Fruit fly (Drosophila melanogaster): Measurements from ENCODE around the gene Idi.

Gene Idi

DNA sequence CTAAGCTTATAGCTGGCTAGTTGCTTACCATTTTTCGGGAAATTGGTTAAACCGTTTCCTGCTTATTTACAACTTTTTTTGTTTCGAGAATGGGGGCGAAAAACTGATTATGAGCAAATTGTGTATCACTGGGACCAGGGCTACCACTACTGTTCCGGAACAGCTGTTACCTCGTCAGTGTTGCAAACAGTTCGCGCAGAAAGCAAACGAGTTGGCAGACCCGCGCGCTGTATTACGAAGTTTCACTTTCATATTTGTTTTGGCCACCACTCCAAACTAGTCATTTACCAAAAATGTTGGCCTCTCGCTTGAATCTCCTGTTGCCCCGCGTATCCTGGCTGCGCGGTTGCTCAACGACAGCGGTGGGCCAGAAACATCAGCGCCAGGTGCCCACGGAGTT, at the start of gene Idi, which contains the start of gene AP-2sigma:
Gene Idi (plus strand): TSS at position 204 of the 400 bp plus-strand sequence.
Gene AP-2sigma (minus strand): TSS at position 153 of the 400 bp plus-strand sequence.
- TF ChIP-seq CG33017 (tag; optimal IDR thresholded peaks at IDR 0.05) (peak; percentile 11), Crg-1 (GFP tag; optimal IDR thresholded peaks at IDR 0.05) (peak; percentile 65), CG12768 (GFP tag; optimal IDR thresholded peaks at IDR 0.05) (peak; percentile 22), Mnt (GFP tag; optimal IDR thresholded peaks at IDR 0.05) (peak; percentile 55), ovo (GFP tag; optimal IDR thresholded peaks at IDR 0.05) (no peak), tj (GFP tag; optimal IDR thresholded peaks at IDR 0.05) (peak; percentile 26), Hr96 (GFP tag; optimal IDR thresholded peaks at IDR 0.05) (no peak), pad (GFP tag; optimal IDR thresholded peaks at IDR 0.05) (peak; percentile 58), CG14711 (tag; optimal IDR thresholded peaks at IDR 0.05) (peak; percentile 26), CG5204 (GFP tag; optimal IDR thresholded peaks at IDR 0.05) (no peak), CG7045 (GFP tag; optimal IDR thresholded peaks at IDR 0.05) (peak; percentile 28), cnc (optimal IDR thresholded peaks at IDR 0.05) (no peak), CG7101 (tag; optimal IDR thresholded peaks at IDR 0.05) (peak; percentile 51), cic (GFP tag; optimal IDR thresholded peaks at IDR 0.05) (peak; percentile 63), Clk (GFP tag; optimal IDR thresholded peaks at IDR 0.05) (peak; percentile 47), kay (GFP tag; ENCODE audit: borderline replicate concordance) (no peak), toe (GFP tag; optimal IDR thresholded peaks at IDR 0.05) (no peak), bab1 (GFP tag; optimal IDR thresholded peaks at IDR 0.05) (peak; percentile 31), CG11617 (GFP tag; optimal IDR thresholded peaks at IDR 0.05) (peak; percentile 34), CG1620 (GFP tag; optimal IDR thresholded peaks at IDR 0.05) (peak; percentile 55)

DNA sequence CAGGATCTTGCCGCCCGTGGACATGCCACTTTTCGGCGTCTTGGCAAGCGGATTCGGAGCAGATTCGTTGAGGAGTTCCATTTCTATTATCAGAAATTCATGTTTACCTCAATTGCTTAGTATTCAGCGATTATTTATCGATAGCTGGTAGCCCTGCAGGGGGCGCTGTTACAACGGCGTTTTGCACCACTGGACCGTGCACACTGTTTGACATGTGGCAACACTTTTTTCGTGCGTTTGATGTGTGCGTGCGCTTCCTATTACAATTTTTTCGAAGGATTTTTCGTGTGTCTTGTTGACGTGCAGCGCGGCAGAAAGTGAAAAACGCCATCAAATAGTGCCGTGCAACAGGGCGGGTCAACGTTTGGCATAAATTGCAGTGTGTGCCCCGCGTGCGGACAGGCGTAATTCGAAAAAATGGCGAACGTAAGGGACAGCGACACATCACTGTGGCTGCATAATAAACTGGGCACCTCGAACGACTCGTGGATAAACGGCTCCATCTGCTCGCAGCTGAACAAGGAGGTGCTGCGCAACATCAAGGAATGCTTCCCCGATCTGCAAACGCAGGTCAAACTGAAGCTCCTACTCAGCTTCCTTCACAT, 46.4 kb upstream of the Idi start, which contains the start of the genes CG3337 and Nelf-A:
Gene CG3337 (minus strand): TSS at position 132 of the 605 bp plus-strand sequence.
Gene Nelf-A (plus strand): TSS at position 252 of the 605 bp plus-strand sequence.
- no peak for TF ChIP-seq CG5204 (GFP tag; optimal IDR thresholded peaks at IDR 0.05)
- no peak for TF ChIP-seq CG33017 (tag; optimal IDR thresholded peaks at IDR 0.05)
- peak; percentile 17 for TF ChIP-seq CG11617 (GFP tag; optimal IDR thresholded peaks at IDR 0.05)
- peak; percentile 64 for TF ChIP-seq CG14711 (tag; optimal IDR thresholded peaks at IDR 0.05)
- peak; percentile 90 for TF ChIP-seq CG1620 (GFP tag; optimal IDR thresholded peaks at IDR 0.05)
- TF ChIP-seq ovo (GFP tag; optimal IDR thresholded peaks at IDR 0.05) = peak; percentile 75
- TF ChIP-seq bab1 (GFP tag; optimal IDR thresholded peaks at IDR 0.05) = peak; percentile 68
- TF ChIP-seq CG7045 (GFP tag; optimal IDR thresholded peaks at IDR 0.05) = peak; percentile 18
- peak; percentile 59 for TF ChIP-seq Clk (GFP tag; optimal IDR thresholded peaks at IDR 0.05)
- peak; percentile 74 for TF ChIP-seq pad (GFP tag; optimal IDR thresholded peaks at IDR 0.05)
- peak; percentile 89 for TF ChIP-seq Mnt (GFP tag; optimal IDR thresholded peaks at IDR 0.05)
- peak; percentile 40 for TF ChIP-seq CG12768 (GFP tag; optimal IDR thresholded peaks at IDR 0.05)
- no peak for TF ChIP-seq cnc (optimal IDR thresholded peaks at IDR 0.05)
- TF ChIP-seq toe (GFP tag; optimal IDR thresholded peaks at IDR 0.05) = no peak
- TF ChIP-seq tj (GFP tag; optimal IDR thresholded peaks at IDR 0.05) = peak; percentile 9
- TF ChIP-seq Crg-1 (GFP tag; optimal IDR thresholded peaks at IDR 0.05) = peak; percentile 87
- TF ChIP-seq Hr96 (GFP tag; optimal IDR thresholded peaks at IDR 0.05) = no peak
- TF ChIP-seq kay (GFP tag; ENCODE audit: borderline replicate concordance) = no peak
- TF ChIP-seq CG7101 (tag; optimal IDR thresholded peaks at IDR 0.05) = peak; percentile 50
- TF ChIP-seq cic (GFP tag; optimal IDR thresholded peaks at IDR 0.05) = peak; percentile 68

DNA sequence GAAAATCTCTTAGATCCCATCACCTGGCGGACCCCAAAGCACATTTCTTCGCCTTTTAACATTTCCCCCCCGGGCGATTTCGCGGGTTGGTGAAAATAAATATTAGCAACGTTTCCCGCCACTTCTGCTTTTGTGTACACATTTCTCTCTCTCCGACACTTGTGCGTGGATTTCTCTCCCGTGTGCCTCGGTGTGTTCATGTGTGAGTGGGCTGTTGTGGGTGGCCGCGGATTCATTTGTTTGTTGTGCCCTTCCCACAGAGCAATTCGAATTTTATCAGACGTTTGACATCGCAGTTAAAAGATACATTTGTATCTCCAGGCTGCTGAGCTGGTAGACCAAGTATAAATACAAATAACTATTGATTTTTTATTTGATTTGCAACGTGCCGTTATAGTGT, 45.7 kb upstream of the Idi start:
- TF ChIP-seq cic (GFP tag; optimal IDR thresholded peaks at IDR 0.05) (peak; percentile 49), Mnt (GFP tag; optimal IDR thresholded peaks at IDR 0.05) (peak; percentile 58), Clk (GFP tag; optimal IDR thresholded peaks at IDR 0.05) (no peak)

DNA sequence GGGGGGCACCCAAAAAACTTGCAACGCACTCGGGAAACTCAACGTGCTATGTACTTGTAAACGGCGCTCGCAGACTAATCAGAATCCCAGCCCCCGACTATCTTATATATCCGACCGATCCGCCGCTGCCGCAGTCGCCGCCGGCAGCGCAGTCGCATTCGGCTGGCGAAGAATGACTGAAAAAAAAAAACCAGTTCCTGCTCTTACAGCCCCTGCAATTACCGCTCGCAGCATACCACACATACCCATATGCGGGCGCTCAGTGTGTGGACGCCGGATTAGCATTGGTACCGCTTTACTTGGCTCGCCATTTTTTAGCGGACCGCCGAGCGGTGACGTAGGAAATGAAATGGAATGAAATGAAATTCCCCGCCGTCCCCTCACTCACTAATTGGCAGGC, 32.8 kb upstream of the Idi start, which contains the start of gene e:
Gene e (minus strand): TSS at position 79 of the 400 bp plus-strand sequence.
- TF ChIP-seq Crg-1 (GFP tag; optimal IDR thresholded peaks at IDR 0.05) (no peak), pad (GFP tag; optimal IDR thresholded peaks at IDR 0.05) (no peak), ovo (GFP tag; optimal IDR thresholded peaks at IDR 0.05) (no peak), CG12768 (GFP tag; optimal IDR thresholded peaks at IDR 0.05) (no peak), CG7045 (GFP tag; optimal IDR thresholded peaks at IDR 0.05) (no peak), kay (GFP tag; ENCODE audit: borderline replicate concordance) (no peak), bab1 (GFP tag; optimal IDR thresholded peaks at IDR 0.05) (no peak), CG7101 (tag; optimal IDR thresholded peaks at IDR 0.05) (no peak), CG33017 (tag; optimal IDR thresholded peaks at IDR 0.05) (no peak), CG1620 (GFP tag; optimal IDR thresholded peaks at IDR 0.05) (no peak), cic (GFP tag; optimal IDR thresholded peaks at IDR 0.05) (no peak), cnc (optimal IDR thresholded peaks at IDR 0.05) (no peak), Mnt (GFP tag; optimal IDR thresholded peaks at IDR 0.05) (no peak), tj (GFP tag; optimal IDR thresholded peaks at IDR 0.05) (no peak), CG5204 (GFP tag; optimal IDR thresholded peaks at IDR 0.05) (no peak)

DNA sequence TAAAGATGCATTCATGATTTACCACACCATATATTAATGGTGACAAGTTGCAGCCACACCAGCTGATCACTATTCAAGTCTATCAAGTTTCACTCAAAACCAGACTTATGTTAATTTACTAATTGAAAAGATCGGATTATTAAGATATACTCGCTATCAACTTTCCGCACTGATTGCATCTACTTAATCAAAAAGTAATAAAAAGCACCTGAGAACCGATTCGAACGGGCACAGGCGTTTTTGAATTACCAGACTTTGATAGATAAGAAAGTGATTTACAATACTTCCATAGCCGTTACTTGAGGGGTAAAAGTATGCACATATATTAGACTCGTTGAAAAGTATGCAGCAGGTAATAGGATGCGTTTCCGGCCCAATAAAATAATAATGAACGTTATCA, 28.6 kb upstream of the Idi start:
- no peak for TF ChIP-seq Hr96 (GFP tag; optimal IDR thresholded peaks at IDR 0.05)
- no peak for TF ChIP-seq cic (GFP tag; optimal IDR thresholded peaks at IDR 0.05)
- no peak for TF ChIP-seq CG7045 (GFP tag; optimal IDR thresholded peaks at IDR 0.05)
- no peak for TF ChIP-seq CG5204 (GFP tag; optimal IDR thresholded peaks at IDR 0.05)
- no peak for TF ChIP-seq bab1 (GFP tag; optimal IDR thresholded peaks at IDR 0.05)
- no peak for TF ChIP-seq tj (GFP tag; optimal IDR thresholded peaks at IDR 0.05)
- no peak for TF ChIP-seq CG14711 (tag; optimal IDR thresholded peaks at IDR 0.05)
- no peak for TF ChIP-seq Crg-1 (GFP tag; optimal IDR thresholded peaks at IDR 0.05)
- TF ChIP-seq CG12768 (GFP tag; optimal IDR thresholded peaks at IDR 0.05) = no peak
- TF ChIP-seq pad (GFP tag; optimal IDR thresholded peaks at IDR 0.05) = no peak
- no peak for TF ChIP-seq kay (GFP tag; ENCODE audit: borderline replicate concordance)
- no peak for TF ChIP-seq cnc (optimal IDR thresholded peaks at IDR 0.05)
- TF ChIP-seq toe (GFP tag; optimal IDR thresholded peaks at IDR 0.05) = no peak
- no peak for TF ChIP-seq ovo (GFP tag; optimal IDR thresholded peaks at IDR 0.05)
- no peak for TF ChIP-seq CG7101 (tag; optimal IDR thresholded peaks at IDR 0.05)
- TF ChIP-seq Mnt (GFP tag; optimal IDR thresholded peaks at IDR 0.05) = no peak
